Fruit fly (Drosophila melanogaster) whole organism, embryonic: Measurements from ENCODE around the gene CG17264.

Experiments
- CG10979 ChIP-seq: fragments of 200-800 bp; sonication (Bioruptor generic); optimal IDR thresholded peaks from 2 replicates; lab custom pipeline; 2018; ENCODE audit warnings: missing biosample characterization, mild to moderate bottlenecking, missing genetic modification characterization, moderate library complexity
- CG11398 ChIP-seq: fragments of 200-800 bp; sonication (Bioruptor generic); optimal IDR thresholded peaks from 2 replicates; lab custom pipeline; 2016; ENCODE audit warnings: missing biosample characterization, missing genetic modification characterization
- CG12236 ChIP-seq: fragments of 200-800 bp; sonication (Bioruptor generic); optimal IDR thresholded peaks from 2 replicates; lab custom pipeline; 2016; ENCODE audit warnings: missing biosample characterization, missing genetic modification characterization
- CG14710 ChIP-seq: fragments of 200-800 bp; sonication (Bioruptor generic); optimal IDR thresholded peaks from 3 replicates; lab custom pipeline; 2019; ENCODE audit warnings: missing biosample characterization, mild to moderate bottlenecking, missing genetic modification characterization, moderate library complexity
- CG1647 ChIP-seq: fragments of 200-800 bp; sonication (Bioruptor generic); optimal IDR thresholded peaks from 3 replicates; lab custom pipeline; 2016; ENCODE audit warnings: missing biosample characterization, missing genetic modification characterization
- CG17385 ChIP-seq: fragments of 200-800 bp; sonication (Bioruptor generic); optimal IDR thresholded peaks from 3 replicates; lab custom pipeline; 2018; ENCODE audit warnings: missing biosample characterization, mild to moderate bottlenecking, missing genetic modification characterization
- CG1832 ChIP-seq: fragments of 200-800 bp; sonication (Bioruptor generic); optimal IDR thresholded peaks from 2 replicates; lab custom pipeline; 2017; ENCODE audit warnings: missing biosample characterization, mild to moderate bottlenecking, missing genetic modification characterization, inconsistent platforms
- CG18599 ChIP-seq: fragments of 200-800 bp; sonication (Bioruptor generic); optimal IDR thresholded peaks from 3 replicates; lab custom pipeline; 2017; ENCODE audit warnings: missing biosample characterization, missing genetic modification characterization, mild to moderate bottlenecking, moderate library complexity, missing genetic modification reagents
- CG2116 ChIP-seq: fragments of 200-800 bp; sonication (Bioruptor generic); optimal IDR thresholded peaks from 3 replicates; lab custom pipeline; 2018; ENCODE audit warnings: missing biosample characterization, mild to moderate bottlenecking, missing genetic modification characterization
- CG2129 ChIP-seq: fragments of 200-800 bp; sonication (Bioruptor generic); IDR thresholded peaks from 2 replicates; pipeline ENCODE4 v1.3.6; 2022; ENCODE audit warnings: missing biosample characterization, missing genetic modification characterization; ENCODE audit not compliant: partially characterized antibody
- CG2712 ChIP-seq: fragments of 200-800 bp; optimal IDR thresholded peaks from 3 replicates; lab custom pipeline; 2019; ENCODE audit warnings: missing biosample characterization, mild to moderate bottlenecking, missing genetic modification characterization, moderate library complexity
- CG2875 ChIP-seq: fragments of 200-800 bp; sonication (Bioruptor generic); optimal IDR thresholded peaks from 2 replicates; lab custom pipeline; 2017; ENCODE audit warnings: missing biosample characterization, mild to moderate bottlenecking, missing genetic modification characterization, missing genetic modification reagents
- CG30431 ChIP-seq: fragments of 200-800 bp; sonication (Bioruptor generic); optimal IDR thresholded peaks from 2 replicates; lab custom pipeline; 2017; ENCODE audit warnings: missing biosample characterization, missing genetic modification characterization
- CG33213 ChIP-seq: fragments of 200-800 bp; sonication (Bioruptor generic); optimal IDR thresholded peaks from 3 replicates; lab custom pipeline; 2016; ENCODE audit warnings: missing biosample characterization, missing genetic modification characterization
- CG6813 ChIP-seq: fragments of 200-800 bp; sonication (Bioruptor generic); optimal IDR thresholded peaks from 2 replicates; lab custom pipeline; 2017; ENCODE audit warnings: missing biosample characterization, missing genetic modification characterization, mild to moderate bottlenecking, moderate library complexity, missing genetic modification reagents
- CG8281 ChIP-seq: fragments of 200-800 bp; sonication (Bioruptor generic); optimal IDR thresholded peaks from 2 replicates; lab custom pipeline; 2018; ENCODE audit warnings: missing biosample characterization, mild to moderate bottlenecking, missing genetic modification characterization, moderate library complexity
- CG8290 ChIP-seq, 3 experiments: fragments of 200-800 bp; sonication (Bioruptor generic); optimal IDR thresholded peaks; 2 replicates each; lab custom pipeline; 2016 to 2019; ENCODE audit warnings: missing biosample characterization in 3 of 3, missing genetic modification characterization in 3 of 3, mild to moderate bottlenecking in 2 of 3, moderate library complexity in 1 of 3
- CG9797 ChIP-seq: fragments of 200-800 bp; sonication (Bioruptor generic); optimal IDR thresholded peaks from 3 replicates; lab custom pipeline; 2018; ENCODE audit warnings: missing biosample characterization, mild to moderate bottlenecking, missing genetic modification characterization
- CkIIα-i1 ChIP-seq: fragments of 200-800 bp; sonication (Bioruptor generic); IDR thresholded peaks from 2 replicates; pipeline ENCODE4 v1.3.6; 2022; ENCODE audit warnings: missing biosample characterization, missing genetic modification characterization
- D ChIP-seq, 2 experiments: fragments of 200-800 bp in 1 of 2; fragments of >200 bp in 1 of 2; sonication (Bioruptor generic) in 1 of 2; optimal IDR thresholded peaks; 2 replicates in 1 of 2; 3 replicates in 1 of 2; lab custom pipeline; 2017; ENCODE audit warnings: mild to moderate bottlenecking in 1 of 2, missing biosample characterization in 1 of 2, missing genetic modification characterization in 1 of 2, missing genetic modification reagents in 1 of 2
- Doc3 ChIP-seq: fragments of 200-800 bp; sonication (Bioruptor generic); IDR thresholded peaks from 3 replicates; pipeline ENCODE4 v1.3.6; 2022; ENCODE audit warnings: missing biosample characterization, missing genetic modification characterization; ENCODE audit not compliant: partially characterized antibody
- Dref ChIP-seq: fragments of 200-800 bp; sonication (Bioruptor generic); IDR thresholded peaks from 2 replicates; pipeline ENCODE4 v1.3.6; 2022; ENCODE audit warnings: missing biosample characterization, missing genetic modification characterization
- Hr39 ChIP-seq: fragments of >200 bp; optimal IDR thresholded peaks from 2 replicates; lab custom pipeline; 2017
- Hr51 ChIP-seq, 2 experiments: fragments of 200-800 bp; sonication (Bioruptor generic); optimal IDR thresholded peaks; 2 replicates in 1 of 2; 3 replicates in 1 of 2; lab custom pipeline; 2016 to 2018; ENCODE audit warnings: missing biosample characterization in 2 of 2, missing genetic modification characterization in 2 of 2, mild to moderate bottlenecking in 1 of 2, moderate library complexity in 1 of 2
- Mad ChIP-seq: fragments of 200-800 bp; sonication (Bioruptor generic); optimal IDR thresholded peaks from 2 replicates; lab custom pipeline; 2016; ENCODE audit warnings: missing biosample characterization, missing genetic modification characterization
- Max ChIP-seq: fragments of 200-800 bp; sonication (Bioruptor generic); optimal IDR thresholded peaks from 2 replicates; lab custom pipeline; 2016; ENCODE audit warnings: missing biosample characterization, mild to moderate bottlenecking, missing genetic modification characterization
- Mrtf ChIP-seq: fragments of 200-800 bp; sonication (Bioruptor generic); IDR thresholded peaks from 3 replicates; pipeline ENCODE4 v1.3.6; 2022; ENCODE audit warnings: missing biosample characterization, missing genetic modification characterization
- Myb ChIP-seq: fragments of 200-800 bp; sonication (Bioruptor generic); optimal IDR thresholded peaks from 2 replicates; lab custom pipeline; 2016; ENCODE audit warnings: missing biosample characterization, missing genetic modification characterization
- NC2α ChIP-seq: fragments of 200-800 bp; sonication (Bioruptor generic); optimal IDR thresholded peaks from 2 replicates; lab custom pipeline; 2016; ENCODE audit warnings: missing biosample characterization, missing genetic modification characterization
- Opbp ChIP-seq: fragments of 200-800 bp; sonication (Bioruptor generic); IDR thresholded peaks from 3 replicates; pipeline ENCODE4 v1.3.6; 2022; ENCODE audit warnings: missing biosample characterization, missing genetic modification characterization; ENCODE audit not compliant: partially characterized antibody
- Optix ChIP-seq: fragments of 200-800 bp; sonication (Bioruptor generic); IDR thresholded peaks from 3 replicates; pipeline ENCODE4 v1.3.6; 2022; ENCODE audit warnings: missing biosample characterization, missing genetic modification characterization
- Ravus ChIP-seq: fragments of 200-800 bp; sonication (Bioruptor generic); IDR thresholded peaks from 2 replicates; pipeline ENCODE4 v1.3.6; 2022; ENCODE audit warnings: missing biosample characterization, missing genetic modification characterization
- Xbp1 ChIP-seq: fragments of 200-800 bp; sonication (Bioruptor generic); optimal IDR thresholded peaks from 3 replicates; lab custom pipeline; 2016; ENCODE audit warnings: missing biosample characterization, mild to moderate bottlenecking, missing genetic modification characterization
- YL-1 ChIP-seq: fragments of 200-800 bp; sonication (Bioruptor generic); optimal IDR thresholded peaks from 3 replicates; lab custom pipeline; 2017; ENCODE audit warnings: missing biosample characterization, mild to moderate bottlenecking, missing genetic modification characterization
- bigmax ChIP-seq: fragments of 200-800 bp; sonication (Bioruptor generic); optimal IDR thresholded peaks from 2 replicates; lab custom pipeline; 2018; ENCODE audit warnings: missing biosample characterization, mild to moderate bottlenecking, missing genetic modification characterization
- da ChIP-seq: fragments of 200-800 bp; sonication (Bioruptor generic); optimal IDR thresholded peaks from 2 replicates; lab custom pipeline; 2016; ENCODE audit warnings: missing biosample characterization, missing genetic modification characterization
- dmrt11E ChIP-seq: fragments of 200-800 bp; sonication (Bioruptor generic); optimal IDR thresholded peaks from 3 replicates; lab custom pipeline; 2018; ENCODE audit warnings: missing biosample characterization, mild to moderate bottlenecking, missing genetic modification characterization, moderate library complexity
- emc ChIP-seq: fragments of 200-800 bp; sonication (Bioruptor generic); optimal IDR thresholded peaks from 2 replicates; lab custom pipeline; 2016; ENCODE audit warnings: missing biosample characterization, missing genetic modification characterization
- fd64A ChIP-seq: fragments of 200-800 bp; sonication (Bioruptor generic); optimal IDR thresholded peaks from 3 replicates; lab custom pipeline; 2018; ENCODE audit warnings: missing biosample characterization, mild to moderate bottlenecking, missing genetic modification characterization
- gcm ChIP-seq: fragments of 200-800 bp; sonication (Bioruptor generic); optimal IDR thresholded peaks from 2 replicates; lab custom pipeline; 2019; ENCODE audit warnings: missing biosample characterization, mild to moderate bottlenecking, missing genetic modification characterization, moderate library complexity
- nmo ChIP-seq: fragments of 200-800 bp; sonication (Bioruptor generic); optimal IDR thresholded peaks from 2 replicates; lab custom pipeline; 2018; ENCODE audit warnings: missing biosample characterization, mild to moderate bottlenecking, missing genetic modification characterization, moderate library complexity
- pan ChIP-seq, 4 experiments: fragments of >200 bp in 3 of 4; fragments of 200-800 bp in 1 of 4; sonication (Bioruptor generic) in 1 of 4; optimal IDR thresholded peaks in 3 of 4; IDR thresholded peaks in 1 of 4; 2 replicates each; pipeline versions ENCODE4 v1.3.6 to Lab custom; 2017 to 2022; ENCODE audit warnings: missing biosample characterization in 2 of 4, missing genetic modification characterization in 2 of 4, mixed read lengths in 1 of 4
- pzg ChIP-seq: fragments of 200-800 bp; sonication (Bioruptor generic); optimal IDR thresholded peaks from 3 replicates; lab custom pipeline; 2018; ENCODE audit warnings: missing biosample characterization, mild to moderate bottlenecking, missing genetic modification characterization, moderate library complexity
- ro ChIP-seq: fragments of 200-800 bp; sonication (Bioruptor generic); IDR thresholded peaks from 2 replicates; pipeline ENCODE4 v1.3.6; 2022; ENCODE audit warnings: missing biosample characterization, missing genetic modification characterization
- sens-2 ChIP-seq: fragments of 200-800 bp; sonication (Bioruptor generic); IDR thresholded peaks from 2 replicates; pipeline ENCODE4 v1.3.6; 2022; ENCODE audit warnings: missing biosample characterization, missing genetic modification characterization
- shn ChIP-seq: fragments of 200-800 bp; sonication (Bioruptor generic); optimal IDR thresholded peaks from 3 replicates; lab custom pipeline; 2016; ENCODE audit warnings: missing biosample characterization, missing genetic modification characterization
- sisA ChIP-seq: fragments of 200-800 bp; sonication (Bioruptor generic); IDR thresholded peaks from 2 replicates; pipeline ENCODE4 v1.3.6; 2022; ENCODE audit warnings: missing biosample characterization, missing genetic modification characterization
- trh ChIP-seq: fragments of 200-800 bp; sonication (Bioruptor generic); optimal IDR thresholded peaks from 2 replicates; lab custom pipeline; 2016; ENCODE audit warnings: missing biosample characterization, missing genetic modification characterization
- unpg ChIP-seq: fragments of 200-800 bp; sonication (Bioruptor generic); optimal IDR thresholded peaks from 3 replicates; lab custom pipeline; 2018; ENCODE audit warnings: missing biosample characterization, mild to moderate bottlenecking, missing genetic modification characterization, moderate library complexity

The CG17264 gene

DNA sequence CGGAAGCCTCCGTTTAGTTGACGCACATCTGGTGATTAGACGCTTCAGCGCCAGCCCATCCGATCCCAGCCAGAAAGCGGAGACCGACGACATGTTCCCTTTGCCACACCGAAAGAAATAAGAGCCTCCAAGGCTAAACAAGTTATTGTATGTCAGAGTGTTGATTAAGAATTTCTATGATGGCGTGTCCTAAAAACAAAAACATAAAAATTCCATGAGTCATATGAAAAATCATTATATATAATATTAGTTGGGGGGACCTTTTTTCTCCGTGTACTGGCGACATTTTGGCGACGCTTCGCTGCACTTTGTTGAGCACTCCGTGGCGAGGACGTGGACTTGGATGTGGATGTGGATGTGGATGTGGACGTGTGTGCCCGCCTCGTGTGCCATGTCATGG is 5.5 kb upstream of the CG17264 start (continued):
- TF ChIP-seq gcm (GFP tag; lab: Kevin White, UChicago) (no peak), Hr39 (no peak), CG1832 (GFP tag; lab: Kevin White, UChicago) (no peak), trh (GFP tag; lab: Kevin White, UChicago) (no peak), Myb (GFP tag; lab: Kevin White, UChicago) (no peak), ro (GFP tag; lab: Robert Waterston, UW) (no peak), CG17385 (GFP tag; lab: Kevin White, UChicago) (no peak), Optix (GFP tag; lab: Robert Waterston, UW) (no peak), Mad (no peak), dmrt11E (tag; lab: Kevin White, UChicago) (peak; percentile 49), Xbp1 (peak; percentile 42), CG33213 (GFP tag; lab: Kevin White, UChicago) (no peak), CG2116 (GFP tag; lab: Kevin White, UChicago) (no peak), emc (GFP tag; lab: Kevin White, UChicago) (no peak), YL-1 (GFP tag; lab: Kevin White, UChicago) (no peak), Opbp (GFP tag; lab: Robert Waterston, UW) (no peak), CG30431 (peak; percentile 18), Mrtf (GFP tag; lab: Robert Waterston, UW) (0 out of 3 replicates have a peak, but pooled peaks have one; percentile 24), CG8281 (tag; lab: Kevin White, UChicago) (no peak), CG10979 (tag; lab: Kevin White, UChicago) (peak; percentile 57), Dref (GFP tag; lab: Robert Waterston, UW) (no peak), Doc3 (GFP tag; lab: Robert Waterston, UW) (no peak), unpg (GFP tag; lab: Kevin White, UChicago) (no peak), CG18599 (GFP tag; lab: Kevin White, UChicago) (no peak), CG6813 (GFP tag; lab: Kevin White, UChicago) (no peak), CG1647 (GFP tag; lab: Kevin White, UChicago) (peak; percentile 7), pzg (GFP tag; lab: Kevin White, UChicago) (no peak), bigmax (GFP tag; lab: Kevin White, UChicago) (no peak), da (GFP tag; lab: Kevin White, UChicago) (no peak), sisA (GFP tag; lab: Robert Waterston, UW) (peak; percentile 64), CG14710 (tag; lab: Kevin White, UChicago) (peak; percentile 34), CkIIα-i1 (GFP tag; lab: Robert Waterston, UW) (no peak), CG2875 (GFP tag; lab: Kevin White, UChicago) (no peak), pan (optimal IDR thresholded peaks at IDR 0.05; lab: Kevin White, UChicago) (no peak), pan (GFP tag; optimal IDR thresholded peaks at IDR 0.05 in 1 of 2, IDR thresholded peaks at IDR 0.05 in 1 of 2) (peak in 1 of 2 experiments; percentile 27), CG2712 (peak; percentile 53), CG12236 (GFP tag; lab: Kevin White, UChicago) (no peak), Hr51 (GFP tag; optimal IDR thresholded peaks at IDR 0.05; lab: Kevin White, UChicago) (no peak), shn (GFP tag; lab: Kevin White, UChicago) (no peak), fd64A (GFP tag; lab: Kevin White, UChicago) (no peak), CG9797 (GFP tag; lab: Kevin White, UChicago) (no peak), Ravus (GFP tag; lab: Robert Waterston, UW) (no peak), Max (GFP tag; lab: Kevin White, UChicago) (no peak), nmo (peak; percentile 33), CG8290 (GFP tag; optimal IDR thresholded peaks at IDR 0.05; lab: Kevin White, UChicago) (no peak), CG8290 (tag; optimal IDR thresholded peaks at IDR 0.05; lab: Kevin White, UChicago) (no peak), D (optimal IDR thresholded peaks at IDR 0.05; lab: Kevin White, UChicago) (no peak), D (GFP tag; optimal IDR thresholded peaks at IDR 0.05; lab: Kevin White, UChicago) (peak; percentile 9), CG11398 (no peak), CG2129 (no peak), sens-2 (GFP tag; lab: Robert Waterston, UW) (no peak), NC2α (no peak)
